Fruit fly (Drosophila melanogaster) whole organism, embryonic: ENCODE data around the gene CG7970.

Experiments
- ATbp ChIP-seq: fragments of 200-800 bp; sonication (Bioruptor generic); optimal IDR thresholded peaks from 2 replicates; lab custom pipeline; 2017; ENCODE audit warnings: missing biosample characterization, mild to moderate bottlenecking, missing genetic modification characterization, missing genetic modification reagents
- Awh ChIP-seq: fragments of 200-800 bp; sonication (Bioruptor generic); IDR thresholded peaks from 2 replicates; pipeline ENCODE4, ENCODE4 v1.3.6; 2022; ENCODE audit warnings: missing biosample characterization, missing genetic modification characterization
- BEAF-32 ChIP-seq: fragments of 200-800 bp; sonication (Bioruptor generic); optimal IDR thresholded peaks from 3 replicates; lab custom pipeline; 2017; ENCODE audit warnings: missing biosample characterization, missing genetic modification characterization, mild to moderate bottlenecking, moderate library complexity, missing genetic modification reagents
- CG13287 ChIP-seq: fragments of 200-800 bp; sonication (Bioruptor generic); IDR thresholded peaks from 2 replicates; pipeline ENCODE4 v1.3.6; 2022; ENCODE audit warnings: missing biosample characterization, missing genetic modification characterization; ENCODE audit not compliant: partially characterized antibody
- CG14667 ChIP-seq: fragments of 200-800 bp; sonication (Bioruptor generic); IDR thresholded peaks from 2 replicates; pipeline ENCODE4 v1.3.6; 2022; ENCODE audit warnings: missing biosample characterization, missing genetic modification characterization
- CG15011 ChIP-seq: fragments of 200-800 bp; sonication (Bioruptor generic); optimal IDR thresholded peaks from 3 replicates; lab custom pipeline; 2018; ENCODE audit warnings: missing biosample characterization, mild to moderate bottlenecking, missing genetic modification characterization
- CG1603 ChIP-seq: fragments of 200-800 bp; sonication (Bioruptor generic); optimal IDR thresholded peaks from 2 replicates; lab custom pipeline; 2019; ENCODE audit warnings: missing biosample characterization, mild to moderate bottlenecking, missing genetic modification characterization, moderate library complexity
- CG17359 ChIP-seq: fragments of 200-800 bp; sonication (Bioruptor generic); optimal IDR thresholded peaks from 3 replicates; lab custom pipeline; 2018; ENCODE audit warnings: missing biosample characterization, mild to moderate bottlenecking, missing genetic modification characterization, moderate library complexity
- CG18262 ChIP-seq: fragments of 200-800 bp; optimal IDR thresholded peaks from 3 replicates; lab custom pipeline; 2019; ENCODE audit warnings: missing biosample characterization, mild to moderate bottlenecking, missing genetic modification characterization, moderate library complexity
- CG18599 ChIP-seq: fragments of 200-800 bp; sonication (Bioruptor generic); optimal IDR thresholded peaks from 3 replicates; lab custom pipeline; 2017; ENCODE audit warnings: missing biosample characterization, missing genetic modification characterization, mild to moderate bottlenecking, moderate library complexity, missing genetic modification reagents
- CG33557 ChIP-seq: fragments of 200-800 bp; sonication (Bioruptor generic); optimal IDR thresholded peaks from 2 replicates; lab custom pipeline; 2019; ENCODE audit warnings: missing biosample characterization, mild to moderate bottlenecking, missing genetic modification characterization, moderate library complexity
- CG3995 ChIP-seq: fragments of 200-800 bp; sonication (Bioruptor generic); optimal IDR thresholded peaks from 3 replicates; lab custom pipeline; 2016; ENCODE audit warnings: missing biosample characterization, missing genetic modification characterization
- CG4328 ChIP-seq: fragments of 200-800 bp; sonication (Bioruptor generic); optimal IDR thresholded peaks from 3 replicates; lab custom pipeline; 2017; ENCODE audit warnings: missing biosample characterization, missing genetic modification reagents, missing genetic modification characterization
- CG4424 ChIP-seq: fragments of 200-800 bp; sonication (Bioruptor generic); optimal IDR thresholded peaks from 3 replicates; lab custom pipeline; 2016; ENCODE audit warnings: missing biosample characterization, missing genetic modification characterization
- CG4617 ChIP-seq: fragments of 200-800 bp; sonication (Bioruptor generic); optimal IDR thresholded peaks from 3 replicates; lab custom pipeline; 2016; ENCODE audit warnings: missing biosample characterization, missing genetic modification characterization, borderline replicate concordance
- CG4820 ChIP-seq: fragments of 200-800 bp; sonication (Bioruptor generic); optimal IDR thresholded peaks from 3 replicates; lab custom pipeline; 2016; ENCODE audit warnings: missing biosample characterization, missing genetic modification characterization
- CG5245 ChIP-seq: fragments of 200-800 bp; sonication (Bioruptor generic); optimal IDR thresholded peaks from 3 replicates; lab custom pipeline; 2016; ENCODE audit warnings: missing biosample characterization, missing genetic modification characterization
- CG6254 ChIP-seq: fragments of 200-800 bp; sonication (Bioruptor generic); optimal IDR thresholded peaks from 3 replicates; lab custom pipeline; 2017; ENCODE audit warnings: mild to moderate bottlenecking, missing biosample characterization, missing genetic modification reagents, missing genetic modification characterization
- CG8924 ChIP-seq: fragments of 200-800 bp; optimal IDR thresholded peaks from 3 replicates; lab custom pipeline; 2019; ENCODE audit warnings: missing biosample characterization, mild to moderate bottlenecking, missing genetic modification characterization, moderate library complexity
- CG9437 ChIP-seq: fragments of 200-800 bp; sonication (Bioruptor generic); optimal IDR thresholded peaks from 2 replicates; lab custom pipeline; 2018; ENCODE audit warnings: missing biosample characterization, mild to moderate bottlenecking, missing genetic modification characterization
- CG9609 ChIP-seq: fragments of 200-800 bp; sonication (Bioruptor generic); optimal IDR thresholded peaks from 3 replicates; lab custom pipeline; 2016; ENCODE audit warnings: missing biosample characterization, missing genetic modification characterization
- CG9727 ChIP-seq: fragments of 200-800 bp; sonication (Bioruptor generic); optimal IDR thresholded peaks from 3 replicates; lab custom pipeline; 2017; ENCODE audit warnings: missing biosample characterization, mild to moderate bottlenecking, missing genetic modification characterization
- D19A ChIP-seq: fragments of 200-800 bp; optimal IDR thresholded peaks from 3 replicates; lab custom pipeline; 2019; ENCODE audit warnings: missing biosample characterization, mild to moderate bottlenecking, missing genetic modification characterization, moderate library complexity
- Dad ChIP-seq: fragments of 200-800 bp; sonication (Bioruptor generic); optimal IDR thresholded peaks from 3 replicates; lab custom pipeline; 2016; ENCODE audit warnings: missing biosample characterization, missing genetic modification characterization
- Dref ChIP-seq: fragments of 200-800 bp; sonication (Bioruptor generic); IDR thresholded peaks from 2 replicates; pipeline ENCODE4 v1.3.6; 2022; ENCODE audit warnings: missing biosample characterization, missing genetic modification characterization
- Drgx ChIP-seq: fragments of 200-800 bp; sonication (Bioruptor generic); IDR thresholded peaks from 2 replicates; pipeline ENCODE4 v1.3.6; 2022; ENCODE audit warnings: missing biosample characterization, missing genetic modification characterization
- H15 ChIP-seq: fragments of 200-800 bp; sonication (Bioruptor generic); IDR thresholded peaks from 3 replicates; pipeline ENCODE4 v1.3.6; 2022; ENCODE audit warnings: missing biosample characterization, missing genetic modification characterization
- H2.0 ChIP-seq: fragments of 200-800 bp; sonication (Bioruptor generic); IDR thresholded peaks from 2 replicates; pipeline ENCODE4 v1.3.6; 2022; ENCODE audit warnings: missing biosample characterization, missing genetic modification characterization
- HLHmδ ChIP-seq: fragments of 200-800 bp; sonication (Bioruptor generic); optimal IDR thresholded peaks from 2 replicates; lab custom pipeline; 2018; ENCODE audit warnings: missing biosample characterization, mild to moderate bottlenecking, missing genetic modification characterization, moderate library complexity
- Oli ChIP-seq: fragments of 200-800 bp; sonication (Bioruptor generic); optimal IDR thresholded peaks from 2 replicates; lab custom pipeline; 2018; ENCODE audit warnings: missing biosample characterization, mild to moderate bottlenecking, missing genetic modification characterization, moderate library complexity
- Rx ChIP-seq: fragments of 200-800 bp; sonication (Bioruptor generic); IDR thresholded peaks from 2 replicates; pipeline ENCODE4 v1.3.6; 2022; ENCODE audit warnings: missing biosample characterization, missing genetic modification characterization
- Xbp1 ChIP-seq: fragments of 200-800 bp; sonication (Bioruptor generic); optimal IDR thresholded peaks from 3 replicates; lab custom pipeline; 2016; ENCODE audit warnings: missing biosample characterization, mild to moderate bottlenecking, missing genetic modification characterization
- cad ChIP-seq: fragments of >200 bp; optimal IDR thresholded peaks from 2 replicates; lab custom pipeline; 2017; ENCODE audit warnings: missing biosample characterization, missing genetic modification characterization
- chm ChIP-seq: fragments of 200-800 bp; sonication (Bioruptor generic); IDR thresholded peaks from 2 replicates; pipeline ENCODE4 v1.3.6; 2022; ENCODE audit warnings: missing biosample characterization, missing genetic modification characterization
- dm ChIP-seq: fragments of 200-800 bp; sonication (Bioruptor generic); optimal IDR thresholded peaks from 3 replicates; lab custom pipeline; 2016; ENCODE audit warnings: missing biosample characterization, missing genetic modification characterization
- ewg ChIP-seq: fragments of 200-800 bp; sonication (Bioruptor generic); optimal IDR thresholded peaks from 3 replicates; lab custom pipeline; 2017; ENCODE audit warnings: mild to moderate bottlenecking, missing biosample characterization, missing genetic modification reagents, missing genetic modification characterization
- gem ChIP-seq: fragments of 200-800 bp; sonication (Bioruptor generic); optimal IDR thresholded peaks from 2 replicates; lab custom pipeline; 2019; ENCODE audit warnings: missing biosample characterization, mild to moderate bottlenecking, missing genetic modification characterization, moderate library complexity
- jigr1 ChIP-seq: fragments of 200-800 bp; sonication (Bioruptor generic); IDR thresholded peaks from 3 replicates; pipeline ENCODE4 v1.3.6; 2022; ENCODE audit warnings: missing biosample characterization, missing genetic modification characterization
- luna ChIP-seq: fragments of 200-800 bp; sonication (Bioruptor generic); optimal IDR thresholded peaks from 2 replicates; lab custom pipeline; 2016; ENCODE audit warnings: missing biosample characterization, missing genetic modification characterization
- p53 ChIP-seq: fragments of 200-800 bp; sonication (Bioruptor generic); optimal IDR thresholded peaks from 2 replicates; lab custom pipeline; 2016; ENCODE audit warnings: missing biosample characterization, missing genetic modification characterization
- pita ChIP-seq: fragments of 200-800 bp; sonication (Bioruptor generic); optimal IDR thresholded peaks from 2 replicates; lab custom pipeline; 2017; ENCODE audit warnings: missing biosample characterization, mild to moderate bottlenecking, missing genetic modification characterization
- pum ChIP-seq: fragments of 200-800 bp; sonication (Bioruptor generic); optimal IDR thresholded peaks from 2 replicates; lab custom pipeline; 2016; ENCODE audit warnings: missing biosample characterization, missing genetic modification characterization
- ranshi ChIP-seq: fragments of 200-800 bp; sonication (Bioruptor generic); IDR thresholded peaks from 2 replicates; pipeline ENCODE4 v1.3.6; 2022; ENCODE audit warnings: missing biosample characterization, missing genetic modification characterization
- salm ChIP-seq: fragments of 200-800 bp; sonication (Bioruptor generic); optimal IDR thresholded peaks from 2 replicates; lab custom pipeline; 2018; ENCODE audit warnings: missing biosample characterization, mild to moderate bottlenecking, missing genetic modification characterization
- sc ChIP-seq, 3 experiments: fragments of >200 bp in 2 of 3; fragments of 200-800 bp in 1 of 3; sonication (Bioruptor generic) in 1 of 3; optimal IDR thresholded peaks; 2 replicates in 2 of 3; 3 replicates in 1 of 3; lab custom pipeline; 2017; ENCODE audit warnings: mild to moderate bottlenecking in 1 of 3, missing biosample characterization in 1 of 3, missing genetic modification characterization in 1 of 3, missing genetic modification reagents in 1 of 3
- sens ChIP-seq: fragments of 200-800 bp; sonication (Bioruptor generic); peaks from one replicate; lab custom pipeline; 2016; ENCODE audit warnings: missing biosample characterization, missing genetic modification characterization
- sisA ChIP-seq: fragments of 200-800 bp; sonication (Bioruptor generic); IDR thresholded peaks from 2 replicates; pipeline ENCODE4 v1.3.6; 2022; ENCODE audit warnings: missing biosample characterization, missing genetic modification characterization
- tup ChIP-seq: fragments of 200-800 bp; sonication (Bioruptor generic); optimal IDR thresholded peaks from 2 replicates; lab custom pipeline; 2016; ENCODE audit warnings: missing biosample characterization, mild to moderate bottlenecking, missing genetic modification characterization, moderate library complexity
- twi ChIP-seq: fragments of 200-800 bp; optimal IDR thresholded peaks from 2 replicates; lab custom pipeline; 2019; ENCODE audit warnings: missing biosample characterization, mild to moderate bottlenecking, missing genetic modification characterization, moderate library complexity

Gene CG7970

DNA sequence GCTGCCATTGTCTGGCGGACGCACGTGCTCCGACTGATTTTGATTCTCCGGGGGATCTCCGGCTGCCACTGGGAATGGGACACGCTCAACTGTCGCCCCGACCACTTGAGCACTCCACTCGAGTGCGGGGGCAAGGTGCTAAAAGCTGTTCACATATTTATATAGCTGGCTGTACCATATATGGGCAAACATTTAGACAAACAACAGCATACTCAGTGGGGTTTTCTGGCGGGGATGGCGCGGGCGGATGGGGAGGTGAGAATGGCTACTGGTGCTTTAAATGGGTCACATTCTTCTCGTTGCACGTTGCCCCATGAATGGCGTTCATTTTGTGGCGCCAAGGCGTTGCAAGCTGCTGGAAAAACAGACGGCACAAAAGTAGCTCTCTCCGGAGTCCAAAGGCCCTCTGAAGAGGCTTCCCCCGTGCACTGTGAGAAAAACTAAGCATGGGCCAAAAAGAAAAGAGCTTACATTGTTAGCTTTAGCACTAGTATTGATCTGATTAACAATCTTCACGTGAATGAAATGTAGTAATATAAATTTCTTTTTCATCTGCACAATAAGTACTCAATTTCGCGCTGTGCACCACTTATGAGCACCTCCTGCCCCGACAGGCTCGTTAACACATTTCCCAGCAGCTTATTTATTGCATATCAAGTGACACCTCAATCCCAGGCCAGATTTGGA lies 38.3 kb downstream of the CG7970 start:
- TF ChIP-seq ewg (GFP tag; lab: Kevin White, UChicago) (peak; percentile 6), pita (GFP tag; lab: Kevin White, UChicago) (no peak), ranshi (GFP tag; lab: Robert Waterston, UW) (no peak), Oli (peak; percentile 8), CG9437 (no peak), tup (peak; percentile 30), CG9727 (peak; percentile 29), CG5245 (GFP tag; lab: Kevin White, UChicago) (peak; percentile 22), p53 (peak; percentile 15), CG15011 (no peak), CG18262 (peak; percentile 60), D19A (tag; lab: Kevin White, UChicago) (peak; percentile 8), CG33557 (GFP tag; lab: Kevin White, UChicago) (peak; percentile 9), CG17359 (peak; percentile 52), dm (GFP tag; lab: Kevin White, UChicago) (no peak), Dad (GFP tag; lab: Kevin White, UChicago) (peak; percentile 27), pum (GFP tag; lab: Kevin White, UChicago) (peak; percentile 30), jigr1 (no peak), CG3995 (GFP tag; lab: Kevin White, UChicago) (no peak), BEAF-32 (GFP tag; lab: Kevin White, UChicago) (no peak), H15 (peak; percentile 40; the same call in 1 of the 3 replicates), chm (GFP tag; lab: Robert Waterston, UW) (peak; percentile 10; the same call in 1 of the 2 replicates), H2.0 (GFP tag; lab: Robert Waterston, UW) (peak; percentile 36), Xbp1 (GFP tag; lab: Kevin White, UChicago) (peak; percentile 20), CG4424 (peak; percentile 57), CG9609 (GFP tag; lab: Kevin White, UChicago) (no peak), CG14667 (peak; percentile 9; the same call in 1 of the 2 replicates), CG1603 (tag; lab: Kevin White, UChicago) (peak; percentile 23), CG4328 (GFP tag; lab: Kevin White, UChicago) (peak; percentile 42), salm (tag; lab: Kevin White, UChicago) (no peak), sens (GFP tag; lab: Kevin White, UChicago) (peak; percentile 88), sc (optimal IDR thresholded peaks at IDR 0.05; lab: Kevin White, UChicago) (no peak), sc (GFP tag; optimal IDR thresholded peaks at IDR 0.05; lab: Kevin White, UChicago) (peak; percentile 46), twi (tag; lab: Kevin White, UChicago) (no peak), HLHmδ (GFP tag; lab: Kevin White, UChicago) (peak; percentile 73), Dref (0 out of 2 replicates have a peak, but pooled peaks have one; percentile 8), Drgx (GFP tag; lab: Robert Waterston, UW) (peak; percentile 75), CG8924 (tag; lab: Kevin White, UChicago) (no peak), luna (no peak), CG4820 (peak; percentile 50), gem (tag; lab: Kevin White, UChicago) (peak; percentile 50), CG18599 (GFP tag; lab: Kevin White, UChicago) (peak; percentile 45), cad (GFP tag; lab: Kevin White, UChicago) (no peak), CG13287 (no peak), sisA (peak; percentile 71), CG6254 (GFP tag; lab: Kevin White, UChicago) (peak; percentile 37), Awh (GFP tag; lab: Robert Waterston, UW) (peak; percentile 33; the same call in 1 of the 2 replicates), ATbp (GFP tag; lab: Kevin White, UChicago) (peak; percentile 81), CG4617 (GFP tag; lab: Kevin White, UChicago) (no peak), Rx (GFP tag; lab: Robert Waterston, UW) (no peak)
